Fruit fly (Drosophila melanogaster): ENCODE measurements around the gene Sry-delta.

Gene Sry-delta

dm6 chr3R:30046029-30047001 is 3.2 kb downstream of the Sry-delta start, which contains the start of the genes RpL32 and CG7943 (continued):
- TF ChIP-seq p53 (GFP tag; optimal IDR thresholded peaks at IDR 0.05) = peak; percentile 94
- peak; percentile 95 for TF ChIP-seq Fer3 (tag; optimal IDR thresholded peaks at IDR 0.05)
- peak; percentile 100 for TF ChIP-seq HLH4C (GFP tag; IDR thresholded peaks at IDR 0.05; ENCODE audit: partially characterized antibody)
- peak; percentile 76 for TF ChIP-seq CG2202 (tag; optimal IDR thresholded peaks at IDR 0.05)
- TF ChIP-seq pb (GFP tag; optimal IDR thresholded peaks at IDR 0.05) = peak; percentile 96
- peak; percentile 85 for TF ChIP-seq CG32767 (GFP tag; IDR thresholded peaks at IDR 0.05)
- TF ChIP-seq usp (GFP tag; optimal IDR thresholded peaks at IDR 0.05) = no peak
- TF ChIP-seq GATAe (GFP tag; conservative IDR thresholded peaks at IDR 0.05) = peak; percentile 80
- peak; percentile 83 for TF ChIP-seq Abd-B (GFP tag; optimal IDR thresholded peaks at IDR 0.05)
- TF ChIP-seq zen2 (GFP tag; IDR thresholded peaks at IDR 0.05; ENCODE audit: partially characterized antibody) = peak; percentile 100
- no peak for TF ChIP-seq tio (GFP tag; optimal IDR thresholded peaks at IDR 0.05)
- peak; percentile 92 for TF ChIP-seq CG2120 (GFP tag; optimal IDR thresholded peaks at IDR 0.05)
- TF ChIP-seq CG7786 (GFP tag; optimal IDR thresholded peaks at IDR 0.05) = peak; percentile 90
- TF ChIP-seq kay (GFP tag; optimal IDR thresholded peaks at IDR 0.05) = peak; percentile 75
- peak; percentile 89 for TF ChIP-seq Hr3 (GFP tag; optimal IDR thresholded peaks at IDR 0.05)
- TF ChIP-seq gfzf (GFP tag; optimal IDR thresholded peaks at IDR 0.05) = peak; percentile 75
- peak; percentile 97 for TF ChIP-seq Max (GFP tag; optimal IDR thresholded peaks at IDR 0.05)
- peak; percentile 89 for TF ChIP-seq Vsx1 (GFP tag; optimal IDR thresholded peaks at IDR 0.05)
- TF ChIP-seq CG1832 (GFP tag; optimal IDR thresholded peaks at IDR 0.05) = no peak
- peak; percentile 87 for TF ChIP-seq CG11723 (GFP tag; optimal IDR thresholded peaks at IDR 0.05)
- TF ChIP-seq Hsf (GFP tag; optimal IDR thresholded peaks at IDR 0.05) = peak; percentile 93
- TF ChIP-seq CG18619 (GFP tag; optimal IDR thresholded peaks at IDR 0.05) = peak; percentile 94
- peak; percentile 95 for TF ChIP-seq NK7.1 (GFP tag; optimal IDR thresholded peaks at IDR 0.05)
- TF ChIP-seq CkIIα-i1 (GFP tag; IDR thresholded peaks at IDR 0.05) = 0 out of 2 replicates have a peak, but pooled peaks have one; percentile 57
- peak; percentile 97 for TF ChIP-seq caup (GFP tag; optimal IDR thresholded peaks at IDR 0.05; ENCODE audit: severe bottlenecking)
- peak; percentile 87 for TF ChIP-seq nerfin-1 (tag; optimal IDR thresholded peaks at IDR 0.05)
- TF ChIP-seq al (GFP tag; IDR thresholded peaks at IDR 0.05) = peak; percentile 95
- TF ChIP-seq fd102C (GFP tag; optimal IDR thresholded peaks at IDR 0.05) = peak; percentile 81
- TF ChIP-seq HmgD (GFP tag; optimal IDR thresholded peaks at IDR 0.05) = peak; percentile 90
- peak; percentile 94 for TF ChIP-seq ash1 (GFP tag; optimal IDR thresholded peaks at IDR 0.05)
- peak; percentile 93 for TF ChIP-seq lilli (GFP tag; optimal IDR thresholded peaks at IDR 0.05)
- peak; percentile 97 for TF ChIP-seq vvl (GFP tag; IDR thresholded peaks at IDR 0.05)
- peak; percentile 95 for TF ChIP-seq HHEX (GFP tag; optimal IDR thresholded peaks at IDR 0.05)
- TF ChIP-seq Doc3 (GFP tag; IDR thresholded peaks at IDR 0.05; ENCODE audit: partially characterized antibody) = peak; percentile 100
- TF ChIP-seq D19B (GFP tag; optimal IDR thresholded peaks at IDR 0.05) = peak; percentile 85
- TF ChIP-seq CG4404 (GFP tag; IDR thresholded peaks at IDR 0.05) = peak; percentile 93
- TF ChIP-seq YL-1 (GFP tag; optimal IDR thresholded peaks at IDR 0.05) = peak; percentile 96
- no peak for TF ChIP-seq pan (optimal IDR thresholded peaks at IDR 0.05)
- peak in 1 of 2 experiments; percentile 96 for TF ChIP-seq pan (GFP tag; optimal IDR thresholded peaks at IDR 0.05 in 1 of 2, IDR thresholded peaks at IDR 0.05 in 1 of 2)
- TF ChIP-seq CG11247 (GFP tag; IDR thresholded peaks at IDR 0.05) = peak; percentile 96
- TF ChIP-seq slou (GFP tag; optimal IDR thresholded peaks at IDR 0.05) = peak; percentile 95
- TF ChIP-seq klu (GFP tag; IDR thresholded peaks at IDR 0.05) = peak; percentile 88
- TF ChIP-seq gt (GFP tag; IDR thresholded peaks at IDR 0.05) = peak; percentile 82
- peak; percentile 87 for TF ChIP-seq run (tag; optimal IDR thresholded peaks at IDR 0.05)
- TF ChIP-seq CG18262 (tag; optimal IDR thresholded peaks at IDR 0.05) = peak; percentile 90
- peak; percentile 83 for TF ChIP-seq Lim3 (GFP tag; IDR thresholded peaks at IDR 0.05)
- TF ChIP-seq Tbp (GFP tag; optimal IDR thresholded peaks at IDR 0.05) = no peak
- peak; percentile 96 for TF ChIP-seq CG11456 (GFP tag; IDR thresholded peaks at IDR 0.05)
- TF ChIP-seq Oaz (GFP tag; IDR thresholded peaks at IDR 0.05) = peak; percentile 94
